Worm (Caenorhabditis elegans) whole organism, midembryonic: ENCODE results near the gene srh-27.

Experiments
- T22C8.4 ChIP-seq: fragments of 200-800 bp; sonication (Bioruptor generic); IDR thresholded peaks from 2 replicates; pipeline ENCODE4 v1.3.6; 2022; ENCODE audit warnings: missing genetic modification characterization, missing compliant biosample characterization
- cog-1 ChIP-seq: sonication (generic microtip); optimal IDR thresholded peaks from 2 replicates; lab custom pipeline; 2016; ENCODE audit warnings: missing genetic modification characterization, missing compliant biosample characterization
- flt-1 ChIP-seq: fragments of 200-800 bp; sonication (Bioruptor generic); IDR thresholded peaks from 2 replicates; pipeline ENCODE4 v1.3.6; 2022; ENCODE audit warnings: missing genetic modification characterization, missing compliant biosample characterization
- klf-2 ChIP-seq: fragments of 200-800 bp; sonication (Bioruptor generic); conservative IDR thresholded peaks from 2 replicates; pipeline ENCODE4 v1.3.6; 2022; ENCODE audit warnings: missing genetic modification reagents, missing genetic modification characterization, missing compliant biosample characterization
- med-1 ChIP-seq: sonication (generic microtip); optimal IDR thresholded peaks from 2 replicates; lab custom pipeline; 2017; ENCODE audit warnings: missing genetic modification characterization, mild to moderate bottlenecking, missing compliant biosample characterization, antibody characterized with exemption, missing genetic modification reagents; ENCODE audit not compliant: insufficient read depth
- ref-1 ChIP-seq: fragments of 200-800 bp; sonication (Bioruptor generic); conservative IDR thresholded peaks from 2 replicates; pipeline ENCODE4 v1.3.6; 2022; ENCODE audit warnings: missing genetic modification reagents, missing genetic modification characterization, missing compliant biosample characterization
- tab-1 ChIP-seq: fragments of 200-800 bp; sonication (Bioruptor generic); IDR thresholded peaks from 2 replicates; pipeline ENCODE4 v1.3.6; 2022; ENCODE audit warnings: missing genetic modification characterization, missing compliant biosample characterization
- ztf-23 ChIP-seq: fragments of 200-800 bp; sonication (Bioruptor generic); IDR thresholded peaks from 2 replicates; pipeline ENCODE4 v1.3.6; 2022; ENCODE audit warnings: missing genetic modification reagents, missing genetic modification characterization, missing compliant biosample characterization
- ztf-29 ChIP-seq: fragments of 200-800 bp; sonication (Bioruptor generic); IDR thresholded peaks from 2 replicates; pipeline ENCODE4 v1.3.6; 2022; ENCODE audit warnings: missing genetic modification reagents, missing genetic modification characterization, missing compliant biosample characterization

Gene srh-27

ce11 chrII:12449849-12450248 is 1.5 kb downstream of the srh-27 start, which contains the start of gene sre-34:
TSS of gene sre-34 (plus strand) at chrII:12450149.
- TF ChIP-seq ztf-29 (GFP tag; lab: Robert Waterston, UW) (no peak), flt-1 (GFP tag; lab: Robert Waterston, UW) (no peak), ztf-23 (GFP tag; lab: Robert Waterston, UW) (no peak), ref-1 (GFP tag; lab: Robert Waterston, UW) (no peak), med-1 (no peak), klf-2 (no peak), T22C8.4 (no peak), cog-1 (no peak), tab-1 (GFP tag; lab: Robert Waterston, UW) (no peak)

DNA sequence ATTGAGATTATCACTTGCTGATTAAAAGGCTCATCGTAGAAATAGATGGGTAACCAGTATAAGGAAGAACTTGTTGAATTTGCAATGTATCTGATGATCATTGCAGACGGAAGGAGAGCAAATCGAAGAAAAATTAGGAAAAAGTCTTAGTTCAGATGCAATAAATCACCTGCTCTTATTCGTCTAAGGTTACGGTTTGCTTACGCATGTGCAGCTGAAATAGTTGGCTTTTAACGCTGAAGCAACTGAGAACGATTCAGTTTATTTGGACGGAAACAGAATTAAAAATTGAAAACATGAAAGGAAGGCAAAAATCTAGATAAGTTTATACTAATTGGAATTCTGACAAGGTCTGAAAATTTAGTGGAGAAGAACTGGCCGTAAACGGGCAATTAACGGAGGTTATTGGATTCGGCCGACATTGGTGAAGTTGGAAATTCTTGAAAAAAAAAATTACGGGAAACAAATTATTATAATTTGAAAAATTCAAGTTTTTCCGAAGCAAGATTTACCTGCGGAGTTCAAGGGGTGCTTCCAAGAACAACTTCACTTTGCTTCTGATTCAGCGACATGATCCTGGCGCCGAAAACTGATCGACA is 4.5 kb downstream of the srh-27 start, which contains the start of the genes sre-35 and sre-33:
Gene sre-35, minus strand, starts transcription at position 101 of the 599 bp plus-strand sequence.
Gene sre-33, plus strand, starts transcription at position 549 of the 599 bp plus-strand sequence.
- TF ChIP-seq ztf-29 (GFP tag; lab: Robert Waterston, UW) (no peak), flt-1 (GFP tag; lab: Robert Waterston, UW) (no peak), T22C8.4 (no peak), cog-1 (no peak), med-1 (no peak), ztf-23 (GFP tag; lab: Robert Waterston, UW) (no peak), ref-1 (GFP tag; lab: Robert Waterston, UW) (no peak), tab-1 (GFP tag; lab: Robert Waterston, UW) (no peak), klf-2 (no peak)

- TF ChIP-seq ztf-29 (GFP tag; lab: Robert Waterston, UW), result no peak
- TF ChIP-seq tab-1 (GFP tag; lab: Robert Waterston, UW), result 0 out of 2 replicates have a peak, but pooled peaks have one; percentile 42
These were observed 8.3 kb downstream of the srh-27 start, which contains the start of gene sre-32 for ce11 chrII:12456633-12457032. TSS of gene sre-32 (minus strand) at chrII:12456733.

DNA sequence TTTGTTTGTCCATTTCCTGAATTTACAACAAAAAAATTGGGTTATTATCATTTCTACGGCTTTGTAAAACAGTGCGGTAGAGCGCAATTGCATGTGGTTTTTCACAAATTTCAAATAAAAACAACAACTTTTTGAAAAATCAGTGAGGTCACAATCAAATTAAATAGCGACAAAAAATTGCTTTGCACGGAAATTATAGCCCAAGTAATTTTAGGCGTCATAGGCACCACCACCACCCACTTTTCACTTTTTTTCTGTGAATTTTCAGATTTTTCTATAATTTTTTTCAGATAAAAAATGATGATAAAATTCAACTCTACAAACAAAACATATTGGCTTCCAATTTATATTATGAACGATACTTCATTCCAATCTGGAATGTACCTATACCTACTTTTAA is 8.9 kb downstream of the srh-27 start, which contains the start of gene sre-38:
Gene sre-38, plus strand, starts transcription at position 301 of the 400 bp plus-strand sequence.
- TF ChIP-seq med-1 (no peak), cog-1 (no peak), ref-1 (GFP tag; lab: Robert Waterston, UW) (no peak), ztf-29 (GFP tag; lab: Robert Waterston, UW) (no peak), klf-2 (no peak), ztf-23 (GFP tag; lab: Robert Waterston, UW) (no peak), flt-1 (GFP tag; lab: Robert Waterston, UW) (no peak)

DNA sequence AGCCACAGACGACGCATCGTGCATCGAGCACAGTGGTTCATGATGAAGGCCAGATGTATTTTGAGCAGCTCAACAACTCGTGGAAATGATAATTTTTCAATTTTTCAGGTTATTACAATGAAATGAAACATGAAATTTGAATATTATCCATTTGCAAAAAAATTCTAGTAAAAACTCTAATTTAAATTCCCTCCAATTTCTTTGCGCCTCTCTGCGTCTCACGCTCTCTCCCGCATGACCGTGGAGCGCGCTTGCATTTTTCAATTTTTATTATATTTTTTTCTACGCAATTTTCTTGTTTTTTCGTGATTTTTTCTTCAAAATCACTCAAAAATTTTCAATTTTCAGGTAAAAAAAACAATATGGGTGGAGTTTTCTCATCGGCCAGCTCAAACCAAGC is 11.1 kb downstream of the srh-27 start, which contains the start of gene tag-281:
Gene tag-281, plus strand, starts transcription at position 340 of the 400 bp plus-strand sequence.
- TF ChIP-seq med-1 (no peak), ztf-23 (GFP tag; lab: Robert Waterston, UW) (0 out of 2 replicates have a peak, but pooled peaks have one; percentile 44), tab-1 (GFP tag; lab: Robert Waterston, UW) (no peak), cog-1 (peak; percentile 48), ztf-29 (GFP tag; lab: Robert Waterston, UW) (no peak)

- TF ChIP-seq cog-1, result no peak
- no peak for TF ChIP-seq tab-1 (GFP tag; lab: Robert Waterston, UW)
- no peak for TF ChIP-seq T22C8.4
- TF ChIP-seq med-1, result no peak
- no peak for TF ChIP-seq ztf-29 (GFP tag; lab: Robert Waterston, UW)
- TF ChIP-seq ref-1 (GFP tag; lab: Robert Waterston, UW), result no peak
- TF ChIP-seq flt-1 (GFP tag; lab: Robert Waterston, UW), result no peak
- no peak for TF ChIP-seq ztf-23 (GFP tag; lab: Robert Waterston, UW)
- no peak for TF ChIP-seq klf-2
These were observed 12.5 kb downstream of the srh-27 start, which contains the start of gene tag-280 for ce11 chrII:12460602-12461453. TSS of gene tag-280 (plus strand) at chrII:12460652.

- TF ChIP-seq med-1 (no peak), ref-1 (GFP tag; lab: Robert Waterston, UW) (no peak), cog-1 (no peak), klf-2 (no peak), T22C8.4 (no peak; the same call in 1 of the 2 replicates), ztf-29 (GFP tag; lab: Robert Waterston, UW) (no peak), flt-1 (GFP tag; lab: Robert Waterston, UW) (no peak), ztf-23 (GFP tag; lab: Robert Waterston, UW) (no peak), tab-1 (GFP tag; lab: Robert Waterston, UW) (no peak)
These were observed 13.9 kb downstream of the srh-27 start, which contains the start of gene F15A4.2 for ce11 chrII:12462244-12462643. TSS of gene F15A4.2 (plus strand) at chrII:12462544.

DNA sequence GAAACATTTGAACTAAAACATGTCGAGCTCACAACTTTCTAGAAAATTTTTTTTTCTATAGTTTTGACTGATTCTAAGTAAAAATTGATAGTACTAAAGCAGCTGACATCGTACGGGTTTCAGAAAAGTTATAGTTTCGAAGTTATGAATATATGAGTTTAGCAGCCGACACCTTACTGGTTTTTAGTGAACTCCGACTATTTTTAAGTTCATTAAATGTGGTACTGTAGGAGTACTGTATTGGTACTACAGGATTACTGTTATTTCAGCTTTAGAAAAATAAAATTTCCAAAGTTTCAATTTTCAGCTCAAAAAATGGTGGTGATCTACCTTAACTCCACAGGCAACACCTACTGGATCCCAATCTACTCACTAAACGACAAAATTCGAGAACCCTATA is 17.2 kb downstream of the srh-27 start, which contains the start of gene sre-37:
Gene sre-37, plus strand, starts transcription at position 301 of the 400 bp plus-strand sequence.
- no peak for TF ChIP-seq cog-1
- no peak for TF ChIP-seq ztf-29 (GFP tag; lab: Robert Waterston, UW)
- TF ChIP-seq med-1, result no peak
- TF ChIP-seq flt-1 (GFP tag; lab: Robert Waterston, UW), result no peak
- no peak for TF ChIP-seq T22C8.4
- TF ChIP-seq ztf-23 (GFP tag; lab: Robert Waterston, UW), result no peak
- no peak for TF ChIP-seq tab-1 (GFP tag; lab: Robert Waterston, UW)
- TF ChIP-seq klf-2, result no peak
- TF ChIP-seq ref-1 (GFP tag; lab: Robert Waterston, UW), result no peak

DNA sequence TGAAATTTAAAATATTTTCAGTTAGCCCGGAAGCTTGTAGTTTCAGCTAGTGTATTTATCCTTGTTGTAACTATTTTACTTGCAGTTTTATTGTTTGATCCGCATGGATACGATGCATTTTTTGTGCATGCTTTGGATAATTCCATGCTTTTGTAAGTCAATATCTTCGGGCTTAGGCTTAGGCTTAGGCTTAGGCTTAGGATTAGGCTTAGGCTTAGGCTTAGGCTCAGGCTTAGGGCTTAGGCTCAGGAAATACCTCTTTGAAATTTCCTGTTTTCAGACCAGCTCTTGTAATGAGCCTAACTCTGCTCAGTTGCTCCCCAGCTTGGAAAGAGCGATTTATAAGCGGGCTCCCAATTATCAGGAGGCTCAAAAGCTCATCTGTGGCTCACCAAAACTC is 18.7 kb downstream of the srh-27 start, which contains the start of gene srg-16:
Gene srg-16, plus strand, starts transcription at position 87 of the 400 bp plus-strand sequence.
- no peak for TF ChIP-seq klf-2
- TF ChIP-seq T22C8.4, result no peak
- TF ChIP-seq flt-1 (GFP tag; lab: Robert Waterston, UW), result no peak
- no peak for TF ChIP-seq tab-1 (GFP tag; lab: Robert Waterston, UW)
- no peak for TF ChIP-seq ztf-29 (GFP tag; lab: Robert Waterston, UW)
- TF ChIP-seq cog-1, result no peak
- TF ChIP-seq ref-1 (GFP tag; lab: Robert Waterston, UW), result no peak
- no peak for TF ChIP-seq ztf-23 (GFP tag; lab: Robert Waterston, UW)
- TF ChIP-seq med-1, result no peak
